Fruit fly (Drosophila melanogaster): ENCODE results near the gene CG14720.

Gene CG14720

dm6 chr3R:11757197-11757856, 45.9 kb downstream of the CG14720 start:
- TF ChIP-seq noc (tag; optimal IDR thresholded peaks at IDR 0.05): no peak

dm6 chr3R:11758160-11758506, 46.7 kb downstream of the CG14720 start:
- TF ChIP-seq noc (tag; optimal IDR thresholded peaks at IDR 0.05): no peak

- TF ChIP-seq noc (tag; optimal IDR thresholded peaks at IDR 0.05): peak; percentile 40
Measured at dm6 chr3R:11758507-11759184, 47.2 kb downstream of the CG14720 start.

- TF ChIP-seq noc (tag; optimal IDR thresholded peaks at IDR 0.05): no peak
Measured at dm6 chr3R:11759185-11759731, 47.8 kb downstream of the CG14720 start.

dm6 chr3R:11759971-11760370, 48.5 kb downstream of the CG14720 start:
- no peak for TF ChIP-seq noc (tag; optimal IDR thresholded peaks at IDR 0.05)

- TF ChIP-seq noc (tag; optimal IDR thresholded peaks at IDR 0.05): peak; percentile 99
Measured at dm6 chr3R:11760669-11761387, 49.4 kb downstream of the CG14720 start.

- no peak for TF ChIP-seq noc (tag; optimal IDR thresholded peaks at IDR 0.05)
Measured at dm6 chr3R:11761718-11762117, 50.2 kb downstream of the CG14720 start.
